Fruit fly (Drosophila melanogaster): ENCODE data around the gene CG43645.

DNA sequence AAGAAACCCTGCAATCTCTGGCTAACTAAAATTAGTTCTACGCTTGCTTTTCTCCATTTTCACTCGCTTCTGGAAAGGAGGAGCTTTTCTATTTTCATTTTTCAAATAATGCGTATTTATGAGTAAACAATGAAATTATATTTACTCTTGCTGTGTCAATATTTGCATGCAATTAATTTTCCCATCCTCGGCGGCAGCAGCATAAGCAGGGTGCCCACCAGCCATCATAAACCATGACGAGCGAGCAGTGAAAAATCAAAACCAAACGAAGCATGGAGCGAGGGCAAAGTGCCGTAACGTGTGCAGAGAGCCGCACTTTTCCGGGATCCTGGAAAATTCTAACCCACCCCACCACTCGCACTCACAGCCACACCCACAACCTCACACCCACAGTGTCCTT is 48.2 kb downstream of the CG43645 start:
- no peak for TF ChIP-seq Dif (GFP tag; optimal IDR thresholded peaks at IDR 0.05; ENCODE audit: partially characterized antibody)
- no peak for TF ChIP-seq Abd-B (GFP tag; optimal IDR thresholded peaks at IDR 0.05)
- TF ChIP-seq sv (GFP tag; optimal IDR thresholded peaks at IDR 0.05), result no peak
- no peak for TF ChIP-seq psq (GFP tag; optimal IDR thresholded peaks at IDR 0.05)
- TF ChIP-seq CG9705 (GFP tag; optimal IDR thresholded peaks at IDR 0.05), result no peak
- no peak for TF ChIP-seq h (GFP tag; optimal IDR thresholded peaks at IDR 0.05)
- no peak for TF ChIP-seq Dfd (GFP tag; optimal IDR thresholded peaks at IDR 0.05)
- no peak for TF ChIP-seq Myc (optimal IDR thresholded peaks at IDR 0.05)
- TF ChIP-seq pan (optimal IDR thresholded peaks at IDR 0.05), result no peak
- TF ChIP-seq Hnf4 (GFP tag; optimal IDR thresholded peaks at IDR 0.05), result no peak
- no peak for TF ChIP-seq GATAd (GFP tag; optimal IDR thresholded peaks at IDR 0.05)
- no peak for TF ChIP-seq jim (GFP tag; optimal IDR thresholded peaks at IDR 0.05)
- TF ChIP-seq Jra (GFP tag; optimal IDR thresholded peaks at IDR 0.05), result no peak

Data from whole organism, wandering third instar larva.